Fruit fly (Drosophila melanogaster) whole organism, embryonic: ENCODE results near the gene CG9702.

Source experiments
- Ada2b ChIP-seq: fragments of 200-800 bp; sonication (Bioruptor generic); IDR thresholded peaks from 2 replicates; pipeline ENCODE4 v1.3.6; 2022; ENCODE audit warnings: missing biosample characterization, missing genetic modification characterization
- B-H2 ChIP-seq: fragments of 200-800 bp; sonication (Bioruptor generic); optimal IDR thresholded peaks from 2 replicates; lab custom pipeline; 2018; ENCODE audit warnings: missing biosample characterization, mild to moderate bottlenecking, missing genetic modification characterization
- C15 ChIP-seq: fragments of 200-800 bp; sonication (Bioruptor generic); IDR thresholded peaks from 3 replicates; pipeline ENCODE4 v1.3.6; 2022; ENCODE audit warnings: missing biosample characterization, missing genetic modification characterization
- CG10462 ChIP-seq: fragments of 200-800 bp; sonication (Bioruptor generic); optimal IDR thresholded peaks from 2 replicates; lab custom pipeline; 2016; ENCODE audit warnings: missing biosample characterization, missing genetic modification characterization
- CG11093 ChIP-seq: fragments of 200-800 bp; sonication (Bioruptor generic); IDR thresholded peaks from 3 replicates; pipeline ENCODE4 v1.3.6; 2022; ENCODE audit warnings: missing biosample characterization, missing genetic modification characterization
- CG11696 ChIP-seq: fragments of 200-800 bp; sonication (Bioruptor generic); IDR thresholded peaks from 2 replicates; pipeline ENCODE4 v1.3.6; 2022; ENCODE audit warnings: missing biosample characterization, missing genetic modification characterization
- CG12299 ChIP-seq: fragments of 200-800 bp; sonication (Bioruptor generic); optimal IDR thresholded peaks from 2 replicates; lab custom pipeline; 2018; ENCODE audit warnings: missing biosample characterization, mild to moderate bottlenecking, missing genetic modification characterization
- CG1529 ChIP-seq: fragments of 200-800 bp; sonication (Bioruptor generic); optimal IDR thresholded peaks from 3 replicates; lab custom pipeline; 2018; ENCODE audit warnings: missing biosample characterization, missing genetic modification characterization
- CG15601 ChIP-seq: fragments of 200-800 bp; sonication (Bioruptor generic); optimal IDR thresholded peaks from 3 replicates; lab custom pipeline; 2019; ENCODE audit warnings: missing biosample characterization, mild to moderate bottlenecking, missing genetic modification characterization, moderate library complexity
- CG15696 ChIP-seq: fragments of 200-800 bp; sonication (Bioruptor generic); optimal IDR thresholded peaks from 2 replicates; lab custom pipeline; 2019; ENCODE audit warnings: missing biosample characterization, mild to moderate bottlenecking, missing genetic modification characterization, moderate library complexity
- CG31224 ChIP-seq: fragments of 200-800 bp; sonication (Bioruptor generic); IDR thresholded peaks from 2 replicates; pipeline ENCODE4 v1.3.6; 2022; ENCODE audit warnings: missing biosample characterization, missing genetic modification characterization
- CG3995 ChIP-seq: fragments of 200-800 bp; sonication (Bioruptor generic); optimal IDR thresholded peaks from 3 replicates; lab custom pipeline; 2016; ENCODE audit warnings: missing biosample characterization, missing genetic modification characterization
- CG4404 ChIP-seq: fragments of 200-800 bp; sonication (Bioruptor generic); IDR thresholded peaks from 2 replicates; pipeline ENCODE4 v1.3.6; 2022; ENCODE audit warnings: missing biosample characterization, missing genetic modification characterization
- CG6272 ChIP-seq: fragments of 200-800 bp; sonication (Bioruptor generic); IDR thresholded peaks from 2 replicates; pipeline ENCODE4 v1.3.6; 2022; ENCODE audit warnings: missing biosample characterization, missing genetic modification characterization
- CG7745 ChIP-seq: fragments of 200-800 bp; sonication (Bioruptor generic); optimal IDR thresholded peaks from 2 replicates; lab custom pipeline; 2018; ENCODE audit warnings: missing biosample characterization, mild to moderate bottlenecking, missing genetic modification characterization, moderate library complexity
- CG7928 ChIP-seq: fragments of 200-800 bp; sonication (Bioruptor generic); optimal IDR thresholded peaks from 2 replicates; lab custom pipeline; 2017; ENCODE audit warnings: missing biosample characterization, mild to moderate bottlenecking, missing genetic modification characterization
- Chrac-16 ChIP-seq: fragments of 200-800 bp; sonication (Bioruptor generic); optimal IDR thresholded peaks from 3 replicates; lab custom pipeline; 2016; ENCODE audit warnings: missing biosample characterization, missing genetic modification characterization
- D19A ChIP-seq: fragments of 200-800 bp; optimal IDR thresholded peaks from 3 replicates; lab custom pipeline; 2019; ENCODE audit warnings: missing biosample characterization, mild to moderate bottlenecking, missing genetic modification characterization, moderate library complexity
- Fer2 ChIP-seq: fragments of 200-800 bp; sonication (Bioruptor generic); optimal IDR thresholded peaks from 2 replicates; lab custom pipeline; 2018; ENCODE audit warnings: missing biosample characterization, mild to moderate bottlenecking, missing genetic modification characterization, moderate library complexity
- Fer3 ChIP-seq: fragments of 200-800 bp; sonication (Bioruptor generic); optimal IDR thresholded peaks from 2 replicates; lab custom pipeline; 2018; ENCODE audit warnings: missing biosample characterization, mild to moderate bottlenecking, missing genetic modification characterization, moderate library complexity
- Gug ChIP-seq: fragments of 200-800 bp; sonication (Bioruptor generic); IDR thresholded peaks from 4 replicates; pipeline ENCODE4 v1.3.6; 2022; ENCODE audit warnings: missing biosample characterization, missing genetic modification characterization
- Hand ChIP-seq: fragments of 200-800 bp; sonication (Bioruptor generic); optimal IDR thresholded peaks from 2 replicates; lab custom pipeline; 2017; ENCODE audit warnings: mild to moderate bottlenecking, missing biosample characterization, missing genetic modification reagents, missing genetic modification characterization
- Hmx ChIP-seq: fragments of 200-800 bp; sonication (Bioruptor generic); optimal IDR thresholded peaks from 2 replicates; lab custom pipeline; 2016; ENCODE audit warnings: missing biosample characterization, missing genetic modification characterization
- Hr51 ChIP-seq, 2 experiments: fragments of 200-800 bp; sonication (Bioruptor generic); optimal IDR thresholded peaks; 2 replicates in 1 of 2; 3 replicates in 1 of 2; lab custom pipeline; 2016 to 2018; ENCODE audit warnings: missing biosample characterization in 2 of 2, missing genetic modification characterization in 2 of 2, mild to moderate bottlenecking in 1 of 2, moderate library complexity in 1 of 2
- Oaz ChIP-seq: fragments of 200-800 bp; sonication (Bioruptor generic); IDR thresholded peaks from 2 replicates; pipeline ENCODE4 v1.3.6; 2022; ENCODE audit warnings: missing biosample characterization, missing genetic modification characterization
- Ravus ChIP-seq: fragments of 200-800 bp; sonication (Bioruptor generic); IDR thresholded peaks from 2 replicates; pipeline ENCODE4 v1.3.6; 2022; ENCODE audit warnings: missing biosample characterization, missing genetic modification characterization
- ara ChIP-seq: fragments of 200-800 bp; sonication (Bioruptor generic); IDR thresholded peaks from 2 replicates; pipeline ENCODE4 v1.3.6; 2022; ENCODE audit warnings: missing biosample characterization, missing genetic modification characterization
- br ChIP-seq: fragments of >200 bp; optimal IDR thresholded peaks from 2 replicates; lab custom pipeline; 2017
- cas ChIP-seq: fragments of 200-800 bp; sonication (Bioruptor generic); IDR thresholded peaks from 2 replicates; pipeline ENCODE4 v1.3.6; 2022; ENCODE audit warnings: missing biosample characterization, missing genetic modification characterization
- chn ChIP-seq: fragments of 200-800 bp; sonication (Bioruptor generic); optimal IDR thresholded peaks from 2 replicates; lab custom pipeline; 2016; ENCODE audit warnings: missing biosample characterization, missing genetic modification characterization
- crol ChIP-seq: fragments of 200-800 bp; sonication (Bioruptor generic); IDR thresholded peaks from 2 replicates; pipeline ENCODE4 v1.3.6; 2022; ENCODE audit warnings: missing biosample characterization, missing genetic modification characterization
- cwo ChIP-seq: fragments of 200-800 bp; sonication (Bioruptor generic); optimal IDR thresholded peaks from 3 replicates; lab custom pipeline; 2017; ENCODE audit warnings: missing biosample characterization, missing genetic modification characterization, mild to moderate bottlenecking, moderate library complexity, missing genetic modification reagents
- dan ChIP-seq: fragments of 200-800 bp; sonication (Bioruptor generic); IDR thresholded peaks from 2 replicates; pipeline ENCODE4 v1.3.6; 2022; ENCODE audit warnings: missing biosample characterization, missing genetic modification characterization
- dm ChIP-seq: fragments of 200-800 bp; sonication (Bioruptor generic); optimal IDR thresholded peaks from 3 replicates; lab custom pipeline; 2016; ENCODE audit warnings: missing biosample characterization, missing genetic modification characterization
- esg ChIP-seq: fragments of 200-800 bp; sonication (Bioruptor generic); conservative IDR thresholded peaks from 2 replicates; pipeline ENCODE4 v1.3.6; 2022; ENCODE audit warnings: missing biosample characterization, missing genetic modification characterization
- fru ChIP-seq: fragments of >200 bp; optimal IDR thresholded peaks from 2 replicates; lab custom pipeline; 2017
- gem ChIP-seq: fragments of 200-800 bp; sonication (Bioruptor generic); optimal IDR thresholded peaks from 2 replicates; lab custom pipeline; 2019; ENCODE audit warnings: missing biosample characterization, mild to moderate bottlenecking, missing genetic modification characterization, moderate library complexity
- hb ChIP-seq: fragments of 200-800 bp; sonication (Bioruptor generic); IDR thresholded peaks from 3 replicates; pipeline ENCODE4 v1.3.6; 2022; ENCODE audit warnings: missing biosample characterization, missing genetic modification characterization; ENCODE audit not compliant: partially characterized antibody
- hth ChIP-seq: fragments of >200 bp; optimal IDR thresholded peaks from 2 replicates; lab custom pipeline; 2017; ENCODE audit warnings: inconsistent platforms
- kay ChIP-seq: fragments of 200-800 bp; sonication (Bioruptor generic); optimal IDR thresholded peaks from 2 replicates; lab custom pipeline; 2016; ENCODE audit warnings: missing biosample characterization, missing genetic modification characterization
- klu ChIP-seq: fragments of 200-800 bp; sonication (Bioruptor generic); IDR thresholded peaks from 2 replicates; pipeline ENCODE4 v1.3.6; 2022; ENCODE audit warnings: missing biosample characterization, missing genetic modification characterization
- knrl ChIP-seq: fragments of 200-800 bp; sonication (Bioruptor generic); IDR thresholded peaks from 3 replicates; pipeline ENCODE4 v1.3.6; 2022; ENCODE audit warnings: missing biosample characterization, missing genetic modification characterization; ENCODE audit not compliant: partially characterized antibody
- lilli ChIP-seq: fragments of 200-800 bp; sonication (Bioruptor generic); optimal IDR thresholded peaks from 3 replicates; lab custom pipeline; 2016; ENCODE audit warnings: missing biosample characterization, missing genetic modification characterization
- sima ChIP-seq: fragments of 200-800 bp; sonication (Bioruptor generic); optimal IDR thresholded peaks from 2 replicates; lab custom pipeline; 2016; ENCODE audit warnings: missing biosample characterization, missing genetic modification characterization
- slou ChIP-seq: fragments of 200-800 bp; sonication (Bioruptor generic); optimal IDR thresholded peaks from 3 replicates; lab custom pipeline; 2016; ENCODE audit warnings: missing biosample characterization, missing genetic modification characterization
- sna ChIP-seq: fragments of 200-800 bp; sonication (Bioruptor generic); IDR thresholded peaks from 2 replicates; pipeline ENCODE4 v1.3.6; 2022; ENCODE audit warnings: missing biosample characterization, missing genetic modification characterization; ENCODE audit not compliant: partially characterized antibody
- sr ChIP-seq: fragments of 200-800 bp; sonication (Bioruptor generic); IDR thresholded peaks from 3 replicates; pipeline ENCODE4 v1.3.6; 2022; ENCODE audit warnings: missing biosample characterization, missing genetic modification characterization
- tup ChIP-seq: fragments of 200-800 bp; sonication (Bioruptor generic); optimal IDR thresholded peaks from 2 replicates; lab custom pipeline; 2016; ENCODE audit warnings: missing biosample characterization, mild to moderate bottlenecking, missing genetic modification characterization, moderate library complexity
- vvl ChIP-seq: fragments of 200-800 bp; sonication (Bioruptor generic); IDR thresholded peaks from 2 replicates; pipeline ENCODE4 v1.3.6; 2022; ENCODE audit warnings: missing biosample characterization, missing genetic modification characterization
- wor ChIP-seq: fragments of 200-800 bp; sonication (Bioruptor generic); IDR thresholded peaks from 2 replicates; pipeline ENCODE4 v1.3.6; 2022; ENCODE audit warnings: missing biosample characterization, missing genetic modification characterization
- z ChIP-seq: fragments of 200-800 bp; sonication (Bioruptor generic); IDR thresholded peaks from 3 replicates; pipeline ENCODE4 v1.3.6; 2022; ENCODE audit warnings: missing biosample characterization, missing genetic modification characterization

The CG9702 gene

dm6 chr3R:30600154-30601009 is 21.2 kb downstream of the CG9702 start:
- TF ChIP-seq Hmx = peak; percentile 79
- peak; percentile 77 for TF ChIP-seq wor (GFP tag; lab: Robert Waterston, UW)
- peak; percentile 87 for TF ChIP-seq Chrac-16
- TF ChIP-seq hth (lab: Kevin White, UChicago) = no peak
- peak; percentile 93 for TF ChIP-seq lilli
- TF ChIP-seq sna (GFP tag; lab: Robert Waterston, UW) = no peak
- TF ChIP-seq CG15601 (tag; lab: Kevin White, UChicago) = peak; percentile 82
- peak; percentile 70 for TF ChIP-seq Ravus (GFP tag; lab: Robert Waterston, UW)
- peak; percentile 56 for TF ChIP-seq CG7928 (GFP tag; lab: Kevin White, UChicago)
- peak; percentile 84 for TF ChIP-seq cas (GFP tag; lab: Robert Waterston, UW)
- TF ChIP-seq Ada2b (GFP tag; lab: Robert Waterston, UW) = peak; percentile 93
- peak; percentile 51 for TF ChIP-seq CG4404
- peak; percentile 88 for TF ChIP-seq Oaz
- TF ChIP-seq CG12299 (tag; lab: Kevin White, UChicago) = peak; percentile 88
- TF ChIP-seq B-H2 (GFP tag; lab: Kevin White, UChicago) = peak; percentile 70
- peak; percentile 81 for TF ChIP-seq sr (GFP tag; lab: Robert Waterston, UW)
- peak; percentile 90 for TF ChIP-seq cwo
- TF ChIP-seq CG6272 = peak; percentile 81
- TF ChIP-seq D19A (tag; lab: Kevin White, UChicago) = peak; percentile 86
- TF ChIP-seq esg (GFP tag; lab: Robert Waterston, UW) = peak; percentile 88
- no peak for TF ChIP-seq crol (GFP tag; lab: Robert Waterston, UW)
- TF ChIP-seq dan (GFP tag; lab: Robert Waterston, UW) = no peak
- TF ChIP-seq chn (GFP tag; lab: Kevin White, UChicago) = peak; percentile 82
- TF ChIP-seq Gug = peak; percentile 79
- no peak for TF ChIP-seq CG7745 (tag; lab: Kevin White, UChicago)
- TF ChIP-seq ara (GFP tag; lab: Robert Waterston, UW) = peak; percentile 93
- peak; percentile 73 for TF ChIP-seq Fer2 (tag; lab: Kevin White, UChicago)
- peak; percentile 74 for TF ChIP-seq CG15696 (tag; lab: Kevin White, UChicago)
- TF ChIP-seq CG1529 (GFP tag; lab: Kevin White, UChicago) = peak; percentile 80
- peak; percentile 63 for TF ChIP-seq CG3995 (GFP tag; lab: Kevin White, UChicago)
- peak; percentile 93 for TF ChIP-seq z (GFP tag; lab: Robert Waterston, UW)
- peak; percentile 82 for TF ChIP-seq klu
- TF ChIP-seq fru (lab: Kevin White, UChicago) = no peak
- peak; percentile 89 for TF ChIP-seq Fer3
- TF ChIP-seq vvl (GFP tag; lab: Robert Waterston, UW) = peak; percentile 99
- TF ChIP-seq CG11093 = peak; percentile 86
- TF ChIP-seq gem (tag; lab: Kevin White, UChicago) = peak; percentile 96
- peak; percentile 83 for TF ChIP-seq Hand
- TF ChIP-seq CG11696 = peak; percentile 91
- TF ChIP-seq Hr51 (GFP tag; optimal IDR thresholded peaks at IDR 0.05; lab: Kevin White, UChicago) = peak; percentile 84 to 94
- TF ChIP-seq tup (GFP tag; lab: Kevin White, UChicago) = peak; percentile 71
- TF ChIP-seq C15 (GFP tag; lab: Robert Waterston, UW) = peak; percentile 89
- TF ChIP-seq CG10462 (GFP tag; lab: Kevin White, UChicago) = peak; percentile 74
- no peak for TF ChIP-seq knrl
- peak; percentile 76 for TF ChIP-seq dm
- peak; percentile 81 for TF ChIP-seq CG31224 (GFP tag; lab: Robert Waterston, UW)
- TF ChIP-seq br (lab: Kevin White, UChicago) = no peak
- peak; percentile 40 for TF ChIP-seq sima (GFP tag; lab: Kevin White, UChicago)
- no peak for TF ChIP-seq hb
- TF ChIP-seq slou (GFP tag; lab: Kevin White, UChicago) = peak; percentile 70
- TF ChIP-seq kay (GFP tag; lab: Kevin White, UChicago) = peak; percentile 83
